Worm (Caenorhabditis elegans) whole organism, mixed stage, embryonic: ENCODE measurements around the gene dnj-26.

Experiments
- elt-3 ChIP-seq: fragments of 150-350 bp; optimal IDR thresholded peaks from 2 replicates; lab custom pipeline; 2014; ENCODE audit warnings: missing biosample characterization, missing genetic modification characterization
- lsy-2 ChIP-seq: fragments of 150-350 bp; optimal IDR thresholded peaks from 2 replicates; lab custom pipeline; 2014; ENCODE audit warnings: missing biosample characterization, missing genetic modification characterization
- nhr-28 ChIP-seq: fragments of 150-350 bp; optimal IDR thresholded peaks from 2 replicates; lab custom pipeline; 2014; ENCODE audit warnings: missing biosample characterization, missing genetic modification characterization
- pha-4 ChIP-seq: fragments of 150-350 bp; optimal IDR thresholded peaks from 2 replicates; lab custom pipeline; 2018; ENCODE audit warnings: missing biosample characterization, missing genetic modification reagents, missing genetic modification characterization
- sptf-1 ChIP-seq: sonication (generic microtip); optimal IDR thresholded peaks from 2 replicates; lab custom pipeline; 2017; ENCODE audit warnings: mild to moderate bottlenecking, missing genetic modification characterization, moderate library complexity, missing compliant biosample characterization

DNA sequence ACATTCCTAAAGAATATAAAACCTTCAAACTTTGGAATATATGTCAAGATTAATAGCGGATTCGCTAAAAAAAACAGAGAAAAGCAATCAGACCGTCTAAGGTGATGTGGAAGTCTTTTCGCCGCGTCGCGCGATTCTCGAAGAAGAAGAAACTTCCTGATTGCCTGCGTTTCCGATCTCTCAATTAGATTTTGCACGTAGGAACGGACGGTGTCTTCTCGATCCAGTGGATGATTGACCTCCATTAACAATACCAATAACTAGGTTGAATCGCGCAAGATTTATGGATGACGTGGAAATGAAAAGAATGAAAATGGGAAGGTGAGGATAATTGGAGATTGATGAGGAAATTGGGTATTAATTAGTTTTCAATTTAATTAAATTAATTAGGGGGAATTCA, 35.3 kb downstream of the dnj-26 start:
- TF ChIP-seq sptf-1 (tag; lab: Kevin White, UChicago) (no peak), nhr-28 (no peak), pha-4 (tag; lab: Kevin White, UChicago) (no peak), elt-3 (tag; lab: Kevin White, UChicago) (no peak), lsy-2 (no peak)
